Fruit fly (Drosophila melanogaster): Measurements from ENCODE around the gene Samuel.

Samuel gene

DNA sequence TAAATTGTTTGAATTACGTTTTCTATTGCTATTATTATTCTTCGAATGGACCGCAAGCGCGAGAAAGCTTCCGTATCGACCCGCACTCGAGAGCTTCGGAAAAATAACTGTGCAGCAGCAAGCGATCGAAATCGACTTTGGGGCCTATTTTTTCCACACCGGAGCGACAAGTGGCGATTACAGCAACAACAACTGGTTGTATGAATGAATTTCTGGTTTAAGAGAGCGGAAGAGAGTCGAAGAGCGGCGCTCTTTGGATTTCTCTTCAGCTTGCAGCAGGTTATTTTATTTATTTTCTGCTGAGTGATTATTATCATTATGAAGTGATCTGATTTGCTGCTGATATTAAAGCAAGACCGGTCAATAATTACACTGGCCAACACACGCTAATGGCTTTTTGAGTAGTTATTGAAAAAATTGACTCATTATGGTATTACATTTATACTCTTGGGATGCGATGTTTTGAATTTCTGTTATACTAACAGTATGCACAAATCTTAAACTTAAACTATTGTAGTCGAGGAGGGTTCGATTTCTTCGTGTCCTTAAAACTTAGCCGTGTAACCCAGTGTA, at the start of gene Samuel (continued):
- TF ChIP-seq zen2 (GFP tag; IDR thresholded peaks at IDR 0.05; ENCODE audit: partially characterized antibody) = peak; percentile 34; the same call in 1 of the 3 replicates
- TF ChIP-seq mld (GFP tag; IDR thresholded peaks at IDR 0.05; ENCODE audit: partially characterized antibody) = no peak
- TF ChIP-seq CG3838 (GFP tag; optimal IDR thresholded peaks at IDR 0.05) = no peak
- peak; percentile 42 for TF ChIP-seq sd (tag; optimal IDR thresholded peaks at IDR 0.05)
- TF ChIP-seq CG3163 (GFP tag; optimal IDR thresholded peaks at IDR 0.05) = peak; percentile 99
- TF ChIP-seq HLH4C (GFP tag; IDR thresholded peaks at IDR 0.05; ENCODE audit: partially characterized antibody) = peak; percentile 36; the same call in 1 of the 3 replicates
- TF ChIP-seq CG34376 (GFP tag; optimal IDR thresholded peaks at IDR 0.05) = peak; percentile 4
- peak; percentile 20 for TF ChIP-seq D19A (tag; optimal IDR thresholded peaks at IDR 0.05)
- peak; percentile 7 for TF ChIP-seq gro (GFP tag; optimal IDR thresholded peaks at IDR 0.05)
- TF ChIP-seq emc (GFP tag; optimal IDR thresholded peaks at IDR 0.05) = no peak
- no peak for TF ChIP-seq sug (tag; optimal IDR thresholded peaks at IDR 0.05)
- TF ChIP-seq stwl (tag; optimal IDR thresholded peaks at IDR 0.05) = no peak
- peak; percentile 16 for TF ChIP-seq CG12659 (GFP tag; optimal IDR thresholded peaks at IDR 0.05)
- no peak for TF ChIP-seq Lhr (GFP tag; optimal IDR thresholded peaks at IDR 0.05)
- no peak for TF ChIP-seq CG12071 (GFP tag; optimal IDR thresholded peaks at IDR 0.05)
- TF ChIP-seq rib (GFP tag; IDR thresholded peaks at IDR 0.05) = no peak; the same call in 1 of the 2 replicates
- TF ChIP-seq sna (GFP tag; IDR thresholded peaks at IDR 0.05; ENCODE audit: partially characterized antibody) = 0 out of 2 replicates have a peak, but pooled peaks have one; percentile 26
- no peak for TF ChIP-seq HLHmδ (GFP tag; optimal IDR thresholded peaks at IDR 0.05)
- TF ChIP-seq Trl (optimal IDR thresholded peaks at IDR 0.05) = peak; percentile 91 to 93
- peak; percentile 20 for TF ChIP-seq Trl (GFP tag; optimal IDR thresholded peaks at IDR 0.05)
- TF ChIP-seq Scr (GFP tag; IDR thresholded peaks at IDR 0.05; ENCODE audit: partially characterized antibody) = peak; percentile 22; the same call in 1 of the 2 replicates
- no peak for TF ChIP-seq CG3726 (GFP tag; IDR thresholded peaks at IDR 0.05)
- TF ChIP-seq Spps (tag; optimal IDR thresholded peaks at IDR 0.05) = no peak
- no peak for TF ChIP-seq crc (GFP tag; optimal IDR thresholded peaks at IDR 0.05)
- TF ChIP-seq CG31441 (GFP tag; IDR thresholded peaks at IDR 0.05) = peak; percentile 10; the same call in 1 of the 2 replicates
- no peak for TF ChIP-seq lov (optimal IDR thresholded peaks at IDR 0.05)
- no peak for TF ChIP-seq lov (GFP tag; IDR thresholded peaks at IDR 0.05)
- TF ChIP-seq fd3F (GFP tag; optimal IDR thresholded peaks at IDR 0.05) = no peak
- no peak for TF ChIP-seq CG14441 (GFP tag; IDR thresholded peaks at IDR 0.05)
- TF ChIP-seq so (GFP tag; IDR thresholded peaks at IDR 0.05) = peak; percentile 28; the same call in 1 of the 3 replicates
- TF ChIP-seq Dad (GFP tag; optimal IDR thresholded peaks at IDR 0.05) = no peak
- TF ChIP-seq PHDP (tag; optimal IDR thresholded peaks at IDR 0.05) = peak; percentile 28
- TF ChIP-seq CG5180 (GFP tag; optimal IDR thresholded peaks at IDR 0.05) = peak; percentile 59
- TF ChIP-seq gem (tag; optimal IDR thresholded peaks at IDR 0.05) = peak; percentile 25
- TF ChIP-seq kah (GFP tag; optimal IDR thresholded peaks at IDR 0.05) = peak; percentile 85
- 0 out of 3 replicates have a peak, but pooled peaks have one; percentile 48 for TF ChIP-seq CG11695 (GFP tag; IDR thresholded peaks at IDR 0.05)
- TF ChIP-seq Hand (GFP tag; optimal IDR thresholded peaks at IDR 0.05) = no peak
- peak; percentile 16 for TF ChIP-seq BtbVII (GFP tag; optimal IDR thresholded peaks at IDR 0.05)
- TF ChIP-seq CG11504 (tag; optimal IDR thresholded peaks at IDR 0.05) = peak; percentile 28
- TF ChIP-seq exex (tag; optimal IDR thresholded peaks at IDR 0.05) = peak; percentile 61
- peak; percentile 72 for TF ChIP-seq Med (GFP tag)
- no peak for TF ChIP-seq slou (GFP tag; optimal IDR thresholded peaks at IDR 0.05)
- TF ChIP-seq CG13775 (GFP tag; optimal IDR thresholded peaks at IDR 0.05) = no peak
- no peak for TF ChIP-seq TFAM (GFP tag; optimal IDR thresholded peaks at IDR 0.05)
- TF ChIP-seq Sox102F (GFP tag; optimal IDR thresholded peaks at IDR 0.05) = no peak
- no peak for TF ChIP-seq pum (GFP tag; optimal IDR thresholded peaks at IDR 0.05)
- TF ChIP-seq bcd (GFP tag; optimal IDR thresholded peaks at IDR 0.05) = no peak
- TF ChIP-seq B-H2 (GFP tag; optimal IDR thresholded peaks at IDR 0.05) = no peak
- no peak for TF ChIP-seq en (GFP tag; optimal IDR thresholded peaks at IDR 0.05)

All from whole organism, embryonic.